Worm (Caenorhabditis elegans): ENCODE results near the gene F46E10.2.

- TF ChIP-seq tab-1 (GFP tag; IDR thresholded peaks at IDR 0.05) = no peak
- TF ChIP-seq flt-1 (GFP tag; IDR thresholded peaks at IDR 0.05) = no peak
These were observed 5.3 kb upstream of the F46E10.2 start, which contains the start of gene dpy-11 for ce11 chrV:6514887-6515324.

Measured in whole organism, midembryonic.